Worm (Caenorhabditis elegans) whole organism, L4/young adult: ENCODE data around the gene ZK822.10.

Experiments
- W03F9.2 ChIP-seq: fragments of 150-350 bp; optimal IDR thresholded peaks from 2 replicates; lab custom pipeline; 2014; ENCODE audit warnings: missing biosample characterization, missing genetic modification characterization
- dao-5 ChIP-seq: sonication (generic microtip); optimal IDR thresholded peaks from 2 replicates; lab custom pipeline; 2016; ENCODE audit warnings: missing genotype, missing genetic modification characterization, moderate library complexity, missing compliant biosample characterization
- him-1 ChIP-seq: sonication (generic microtip); optimal IDR thresholded peaks from 2 replicates; lab custom pipeline; 2016; ENCODE audit warnings: missing genotype, missing genetic modification reagents, missing genetic modification characterization, missing compliant biosample characterization

DNA sequence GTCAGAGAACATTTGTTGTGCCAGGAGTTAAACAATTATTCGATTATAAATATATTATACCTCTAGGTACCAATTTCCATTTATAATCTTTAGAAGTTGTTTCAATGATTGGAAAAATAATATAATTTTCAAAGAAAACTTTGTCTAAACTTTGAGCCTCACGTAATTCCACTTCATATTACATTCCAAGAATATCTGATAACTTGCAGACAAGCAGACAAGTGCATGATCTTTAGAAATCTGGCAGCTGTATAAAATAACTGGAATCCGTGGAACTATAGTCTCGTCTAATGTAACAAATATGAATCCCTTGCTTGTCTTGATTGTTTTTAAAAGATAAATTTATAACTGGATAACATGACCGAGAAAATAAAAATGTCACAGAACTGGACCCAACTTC lies 24.4 kb upstream of the ZK822.10 start:
- TF ChIP-seq him-1 (tag; lab: Kevin White, UChicago) (no peak), W03F9.2 (tag; lab: Kevin White, UChicago) (no peak), dao-5 (tag; lab: Kevin White, UChicago) (no peak)
